Fruit fly (Drosophila melanogaster) whole organism, embryonic: ENCODE results near the gene Syx8.

ENCODE experiments used
- Blimp-1 ChIP-seq: fragments of 200-800 bp; sonication (Bioruptor generic); optimal IDR thresholded peaks from 3 replicates; lab custom pipeline; 2018; ENCODE audit warnings: missing biosample characterization, missing genetic modification characterization, mild to moderate bottlenecking, moderate library complexity, missing genetic modification reagents
- CG11504 ChIP-seq: fragments of 200-800 bp; sonication (Bioruptor generic); optimal IDR thresholded peaks from 3 replicates; lab custom pipeline; 2019; ENCODE audit warnings: missing biosample characterization, mild to moderate bottlenecking, missing genetic modification characterization, moderate library complexity
- CG12659 ChIP-seq: fragments of 200-800 bp; sonication (Bioruptor generic); optimal IDR thresholded peaks from 3 replicates; lab custom pipeline; 2017; ENCODE audit warnings: mild to moderate bottlenecking, missing biosample characterization, missing genetic modification reagents, missing genetic modification characterization
- CG14710 ChIP-seq: fragments of 200-800 bp; sonication (Bioruptor generic); optimal IDR thresholded peaks from 3 replicates; lab custom pipeline; 2019; ENCODE audit warnings: missing biosample characterization, mild to moderate bottlenecking, missing genetic modification characterization, moderate library complexity
- CG15269 ChIP-seq: fragments of 200-800 bp; sonication (Bioruptor generic); optimal IDR thresholded peaks from 2 replicates; lab custom pipeline; 2018; ENCODE audit warnings: missing biosample characterization, mild to moderate bottlenecking, missing genetic modification characterization, moderate library complexity
- CG1529 ChIP-seq: fragments of 200-800 bp; sonication (Bioruptor generic); optimal IDR thresholded peaks from 3 replicates; lab custom pipeline; 2018; ENCODE audit warnings: missing biosample characterization, missing genetic modification characterization
- CG16813 ChIP-seq: fragments of 200-800 bp; sonication (Bioruptor generic); IDR thresholded peaks from 3 replicates; pipeline ENCODE4 v1.3.6; 2022; ENCODE audit warnings: missing biosample characterization, missing genetic modification characterization; ENCODE audit not compliant: partially characterized antibody
- CG17359 ChIP-seq: fragments of 200-800 bp; sonication (Bioruptor generic); optimal IDR thresholded peaks from 3 replicates; lab custom pipeline; 2018; ENCODE audit warnings: missing biosample characterization, mild to moderate bottlenecking, missing genetic modification characterization, moderate library complexity
- CG17361 ChIP-seq: fragments of 200-800 bp; sonication (Bioruptor generic); IDR thresholded peaks from 3 replicates; pipeline ENCODE4 v1.3.6; 2022; ENCODE audit warnings: missing biosample characterization, missing genetic modification characterization
- CG2120 ChIP-seq: fragments of 200-800 bp; sonication (Bioruptor generic); optimal IDR thresholded peaks from 3 replicates; lab custom pipeline; 2016; ENCODE audit warnings: missing biosample characterization, missing genetic modification characterization
- CG2678 ChIP-seq: fragments of 200-800 bp; sonication (Bioruptor generic); optimal IDR thresholded peaks from 3 replicates; lab custom pipeline; 2019; ENCODE audit warnings: missing biosample characterization, mild to moderate bottlenecking, missing genetic modification characterization, moderate library complexity
- CG30020 ChIP-seq: fragments of 200-800 bp; optimal IDR thresholded peaks from 2 replicates; lab custom pipeline; 2019; ENCODE audit warnings: missing biosample characterization, mild to moderate bottlenecking, missing genetic modification characterization, moderate library complexity
- CG31441 ChIP-seq: fragments of 200-800 bp; sonication (Bioruptor generic); IDR thresholded peaks from 2 replicates; pipeline ENCODE4 v1.3.6; 2022; ENCODE audit warnings: missing biosample characterization, missing genetic modification characterization
- CG4424 ChIP-seq: fragments of 200-800 bp; sonication (Bioruptor generic); optimal IDR thresholded peaks from 3 replicates; lab custom pipeline; 2016; ENCODE audit warnings: missing biosample characterization, missing genetic modification characterization
- CG4617 ChIP-seq: fragments of 200-800 bp; sonication (Bioruptor generic); optimal IDR thresholded peaks from 3 replicates; lab custom pipeline; 2016; ENCODE audit warnings: missing biosample characterization, missing genetic modification characterization, borderline replicate concordance
- CG8388 ChIP-seq: fragments of 200-800 bp; sonication (Bioruptor generic); optimal IDR thresholded peaks from 2 replicates; lab custom pipeline; 2019; ENCODE audit warnings: missing biosample characterization, mild to moderate bottlenecking, missing genetic modification characterization, moderate library complexity
- CG8924 ChIP-seq: fragments of 200-800 bp; optimal IDR thresholded peaks from 3 replicates; lab custom pipeline; 2019; ENCODE audit warnings: missing biosample characterization, mild to moderate bottlenecking, missing genetic modification characterization, moderate library complexity
- CHES-1-like ChIP-seq: fragments of 200-800 bp; sonication (Bioruptor generic); optimal IDR thresholded peaks from 2 replicates; lab custom pipeline; 2016; ENCODE audit warnings: missing biosample characterization, missing genetic modification characterization
- Chrac-16 ChIP-seq: fragments of 200-800 bp; sonication (Bioruptor generic); optimal IDR thresholded peaks from 3 replicates; lab custom pipeline; 2016; ENCODE audit warnings: missing biosample characterization, missing genetic modification characterization
- Dp ChIP-seq: fragments of 200-800 bp; sonication (Bioruptor generic); optimal IDR thresholded peaks from 2 replicates; lab custom pipeline; 2018; ENCODE audit warnings: missing biosample characterization, mild to moderate bottlenecking, missing genetic modification characterization, moderate library complexity
- HmgD ChIP-seq: fragments of 200-800 bp; sonication (Bioruptor generic); optimal IDR thresholded peaks from 3 replicates; lab custom pipeline; 2016; ENCODE audit warnings: missing biosample characterization, missing genetic modification characterization
- Lhr ChIP-seq: fragments of 200-800 bp; sonication (Bioruptor generic); optimal IDR thresholded peaks from 3 replicates; lab custom pipeline; 2017; ENCODE audit warnings: mild to moderate bottlenecking, missing biosample characterization, missing genetic modification reagents, missing genetic modification characterization
- Neu2 ChIP-seq: fragments of 200-800 bp; sonication (Bioruptor generic); optimal IDR thresholded peaks from 3 replicates; lab custom pipeline; 2016; ENCODE audit warnings: missing biosample characterization, missing genetic modification characterization, borderline replicate concordance
- PHDP ChIP-seq: fragments of 200-800 bp; sonication (Bioruptor generic); optimal IDR thresholded peaks from 3 replicates; lab custom pipeline; 2018; ENCODE audit warnings: missing biosample characterization, mild to moderate bottlenecking, missing genetic modification characterization, moderate library complexity
- Ptx1 ChIP-seq: fragments of 200-800 bp; sonication (Bioruptor generic); IDR thresholded peaks from 2 replicates; pipeline ENCODE4 v1.3.6; 2022; ENCODE audit warnings: missing biosample characterization, missing genetic modification characterization
- Tbp ChIP-seq: fragments of >200 bp; optimal IDR thresholded peaks from 2 replicates; lab custom pipeline; 2018; ENCODE audit warnings: missing biosample characterization, missing genetic modification characterization
- YL-1 ChIP-seq: fragments of 200-800 bp; sonication (Bioruptor generic); optimal IDR thresholded peaks from 3 replicates; lab custom pipeline; 2017; ENCODE audit warnings: missing biosample characterization, mild to moderate bottlenecking, missing genetic modification characterization
- bcd ChIP-seq: fragments of 200-800 bp; sonication (Bioruptor generic); optimal IDR thresholded peaks from 2 replicates; lab custom pipeline; 2017; ENCODE audit warnings: missing biosample characterization, mild to moderate bottlenecking, missing genetic modification characterization
- chif ChIP-seq, 2 experiments: fragments of 200-800 bp; sonication (Bioruptor generic); optimal IDR thresholded peaks; 3 replicates each; lab custom pipeline; 2016; ENCODE audit warnings: missing biosample characterization in 2 of 2, missing genetic modification characterization in 2 of 2
- croc ChIP-seq: fragments of 200-800 bp; sonication (Bioruptor generic); conservative IDR thresholded peaks from 3 replicates; pipeline ENCODE4 v1.3.6; 2022; ENCODE audit warnings: missing biosample characterization, missing genetic modification characterization
- da ChIP-seq: fragments of 200-800 bp; sonication (Bioruptor generic); optimal IDR thresholded peaks from 2 replicates; lab custom pipeline; 2016; ENCODE audit warnings: missing biosample characterization, missing genetic modification characterization
- dmrt99B ChIP-seq: fragments of 200-800 bp; sonication (Bioruptor generic); optimal IDR thresholded peaks from 2 replicates; lab custom pipeline; 2018; ENCODE audit warnings: missing biosample characterization, mild to moderate bottlenecking, missing genetic modification characterization, moderate library complexity
- dysf ChIP-seq: fragments of 200-800 bp; sonication (Bioruptor generic); IDR thresholded peaks from 3 replicates; pipeline ENCODE4 v1.3.6; 2022; ENCODE audit warnings: missing biosample characterization, missing genetic modification characterization
- eve ChIP-seq, 2 experiments: fragments of >200 bp; optimal IDR thresholded peaks; 2 replicates each; lab custom pipeline; 2017; ENCODE audit warnings: missing biosample characterization in 2 of 2, missing genetic modification characterization in 2 of 2
- eyg ChIP-seq: fragments of 200-800 bp; sonication (Bioruptor generic); optimal IDR thresholded peaks from 3 replicates; lab custom pipeline; 2016; ENCODE audit warnings: missing biosample characterization, missing genetic modification characterization
- inv ChIP-seq: fragments of 200-800 bp; sonication (Bioruptor generic); IDR thresholded peaks from 2 replicates; pipeline ENCODE4 v1.3.6; 2022; ENCODE audit warnings: missing biosample characterization, missing genetic modification characterization; ENCODE audit not compliant: partially characterized antibody
- kni ChIP-seq: fragments of 200-800 bp; sonication (Bioruptor generic); optimal IDR thresholded peaks from 3 replicates; lab custom pipeline; 2017; ENCODE audit warnings: mild to moderate bottlenecking, missing biosample characterization, missing genetic modification reagents, missing genetic modification characterization
- mam ChIP-seq: fragments of 200-800 bp; sonication (Bioruptor generic); optimal IDR thresholded peaks from 3 replicates; lab custom pipeline; 2016; ENCODE audit warnings: missing biosample characterization, missing genetic modification characterization
- nmo ChIP-seq: fragments of 200-800 bp; sonication (Bioruptor generic); optimal IDR thresholded peaks from 2 replicates; lab custom pipeline; 2018; ENCODE audit warnings: missing biosample characterization, mild to moderate bottlenecking, missing genetic modification characterization, moderate library complexity
- pho ChIP-seq: fragments of 200-800 bp; sonication (Bioruptor generic); optimal IDR thresholded peaks from 2 replicates; lab custom pipeline; 2016; ENCODE audit warnings: missing biosample characterization, missing genetic modification characterization
- phol ChIP-seq: fragments of 200-800 bp; sonication (Bioruptor generic); optimal IDR thresholded peaks from 3 replicates; lab custom pipeline; 2018; ENCODE audit warnings: missing biosample characterization, mild to moderate bottlenecking, missing genetic modification characterization, moderate library complexity
- row ChIP-seq: fragments of 200-800 bp; sonication (Bioruptor generic); IDR thresholded peaks from 3 replicates; pipeline ENCODE4 v1.3.6; 2022; ENCODE audit warnings: missing biosample characterization, missing genetic modification characterization
- sim ChIP-seq: fragments of 200-800 bp; sonication (Bioruptor generic); IDR thresholded peaks from 2 replicates; pipeline ENCODE4 v1.3.6; 2022; ENCODE audit warnings: missing biosample characterization, missing genetic modification characterization
- sob ChIP-seq: fragments of 200-800 bp; sonication (Bioruptor generic); IDR thresholded peaks from 2 replicates; pipeline ENCODE4 v1.3.6; 2022; ENCODE audit warnings: missing biosample characterization, missing genetic modification characterization
- stwl ChIP-seq: fragments of 200-800 bp; sonication (Bioruptor generic); optimal IDR thresholded peaks from 3 replicates; lab custom pipeline; 2018; ENCODE audit warnings: missing biosample characterization, mild to moderate bottlenecking, missing genetic modification characterization, moderate library complexity
- tio ChIP-seq: fragments of 200-800 bp; sonication (Bioruptor generic); optimal IDR thresholded peaks from 2 replicates; lab custom pipeline; 2017; ENCODE audit warnings: missing biosample characterization, missing genetic modification characterization, inconsistent platforms
- trem ChIP-seq: fragments of 200-800 bp; optimal IDR thresholded peaks from 3 replicates; lab custom pipeline; 2019; ENCODE audit warnings: missing biosample characterization, mild to moderate bottlenecking, missing genetic modification characterization, moderate library complexity

Gene Syx8

dm6 chr3L:16586989-16587388 lies at the start of gene Syx8, which contains the start of gene CG32163 (continued):
- TF ChIP-seq phol (tag; lab: Kevin White, UChicago) (peak; percentile 13), CG4424 (no peak), CHES-1-like (peak; percentile 5), mam (no peak), eyg (GFP tag; lab: Kevin White, UChicago) (no peak), CG16813 (GFP tag; lab: Robert Waterston, UW) (0 out of 3 replicates have a peak, but pooled peaks have one; percentile 41), YL-1 (GFP tag; lab: Kevin White, UChicago) (peak; percentile 49), pho (GFP tag; lab: Kevin White, UChicago) (no peak), stwl (tag; lab: Kevin White, UChicago) (peak; percentile 46), CG4617 (peak; percentile 41)

- TF ChIP-seq croc (GFP tag; lab: Robert Waterston, UW) (peak; percentile 20; the same call in 1 of the 3 replicates), Blimp-1 (peak; percentile 9), phol (tag; lab: Kevin White, UChicago) (peak; percentile 37), sim (GFP tag; lab: Robert Waterston, UW) (no peak), eve (GFP tag; optimal IDR thresholded peaks at IDR 0.05; lab: Kevin White, UChicago) (peak in 1 of 2 experiments; percentile 7), inv (GFP tag; lab: Robert Waterston, UW) (no peak), CG11504 (tag; lab: Kevin White, UChicago) (peak; percentile 52), Lhr (GFP tag; lab: Kevin White, UChicago) (no peak), CG8924 (peak; percentile 30), CG2678 (peak; percentile 59), CG30020 (tag; lab: Kevin White, UChicago) (no peak), PHDP (peak; percentile 12), HmgD (GFP tag; lab: Kevin White, UChicago) (no peak), nmo (GFP tag; lab: Kevin White, UChicago) (peak; percentile 51), Tbp (GFP tag; lab: Kevin White, UChicago) (no peak), Neu2 (no peak), dysf (GFP tag; lab: Robert Waterston, UW) (peak; percentile 48; the same call in 1 of the 3 replicates), sob (GFP tag; lab: Robert Waterston, UW) (0 out of 2 replicates have a peak, but pooled peaks have one; percentile 18), CG4424 (peak; percentile 15), bcd (GFP tag; lab: Kevin White, UChicago) (peak; percentile 12), CG14710 (peak; percentile 29), CG8388 (GFP tag; lab: Kevin White, UChicago) (peak; percentile 22), CG17361 (GFP tag; lab: Robert Waterston, UW) (peak; percentile 59; the same call in 2 of the 3 replicates), CG31441 (GFP tag; lab: Robert Waterston, UW) (peak; percentile 55), tio (GFP tag; lab: Kevin White, UChicago) (peak; percentile 6), dmrt99B (peak; percentile 16), Dp (GFP tag; lab: Kevin White, UChicago) (no peak), kni (no peak), Ptx1 (GFP tag; lab: Robert Waterston, UW) (peak; percentile 45), Chrac-16 (GFP tag; lab: Kevin White, UChicago) (no peak), CG17359 (tag; lab: Kevin White, UChicago) (peak; percentile 15), row (peak; percentile 54; the same call in 2 of the 3 replicates), CG1529 (GFP tag; lab: Kevin White, UChicago) (peak; percentile 8), da (GFP tag; lab: Kevin White, UChicago) (no peak), trem (tag; lab: Kevin White, UChicago) (peak; percentile 6), CG2120 (GFP tag; lab: Kevin White, UChicago) (peak; percentile 4), CG12659 (GFP tag; lab: Kevin White, UChicago) (peak; percentile 12), CG15269 (tag; lab: Kevin White, UChicago) (peak; percentile 44), chif (GFP tag; optimal IDR thresholded peaks at IDR 0.05; lab: Kevin White, UChicago) (peak in 1 of 2 experiments; percentile 6)
Measured at dm6 chr3L:16635566-16636210, 48.8 kb upstream of the Syx8 start.
